Worm (Caenorhabditis elegans) whole organism, L4 larva: ENCODE measurements around the gene pges-2.

Experiments used
- D1046.2 ChIP-seq: fragments of 200-800 bp; sonication (Bioruptor generic); IDR thresholded peaks from 2 replicates; pipeline ENCODE4 v1.3.6; 2022; ENCODE audit warnings: missing genetic modification characterization, missing compliant biosample characterization
- F10B5.3 ChIP-seq: sonication (generic microtip); optimal IDR thresholded peaks from 2 replicates; lab custom pipeline; 2016; ENCODE audit warnings: mild to moderate bottlenecking, missing genetic modification characterization, missing compliant biosample characterization
- F37D6.2 ChIP-seq: sonication (generic microtip); optimal IDR thresholded peaks from 2 replicates; lab custom pipeline; 2016; ENCODE audit warnings: mild to moderate bottlenecking, missing genetic modification characterization, missing compliant biosample characterization
- F44E2.7 ChIP-seq: fragments of 200-800 bp; sonication (Bioruptor generic); IDR thresholded peaks from 2 replicates; pipeline ENCODE4 v2.1.2; 2022; ENCODE audit warnings: missing genetic modification characterization, missing compliant biosample characterization
- T20F7.1 ChIP-seq: fragments of 200-800 bp; sonication (Bioruptor generic); optimal IDR thresholded peaks from 2 replicates; lab custom pipeline; 2018; ENCODE audit warnings: mild to moderate bottlenecking, missing genetic modification characterization, missing compliant biosample characterization
- Y5F2A.4 ChIP-seq: fragments of 200-800 bp; sonication (Bioruptor generic); optimal IDR thresholded peaks from 2 replicates; lab custom pipeline; 2018; ENCODE audit warnings: mild to moderate bottlenecking, missing genetic modification characterization, missing compliant biosample characterization
- ZK546.5 ChIP-seq, 2 experiments: sonication (generic microtip); optimal IDR thresholded peaks; 2 replicates each; lab custom pipeline; 2017; ENCODE audit warnings: missing biosample characterization in 2 of 2, missing genetic modification characterization in 2 of 2
- attf-4 ChIP-seq: sonication (generic microtip); optimal IDR thresholded peaks from 3 replicates; lab custom pipeline; 2017; ENCODE audit warnings: missing biosample characterization, missing genetic modification characterization
- ceh-20 ChIP-seq: fragments of 200-800 bp; sonication (Bioruptor generic); IDR thresholded peaks from 2 replicates; pipeline ENCODE4 v1.3.6; 2022; ENCODE audit warnings: missing genetic modification reagents, missing genetic modification characterization, missing compliant biosample characterization
- ceh-32 ChIP-seq: sonication (generic microtip); optimal IDR thresholded peaks from 2 replicates; lab custom pipeline; 2016; ENCODE audit warnings: mild to moderate bottlenecking, missing genetic modification characterization, missing compliant biosample characterization; ENCODE audit not compliant: poor library complexity
- ceh-62 ChIP-seq: sonication (generic microtip); optimal IDR thresholded peaks from 2 replicates; lab custom pipeline; 2017; ENCODE audit warnings: missing biosample characterization, missing genetic modification characterization
- cey-2 ChIP-seq: sonication (generic microtip); optimal IDR thresholded peaks from 3 replicates; lab custom pipeline; 2017; ENCODE audit warnings: missing genetic modification characterization, mild to moderate bottlenecking, missing compliant biosample characterization, antibody characterized with exemption, borderline replicate concordance; ENCODE audit not compliant: insufficient read depth
- daf-12 ChIP-seq: fragments of 150-350 bp; optimal IDR thresholded peaks from 2 replicates; lab custom pipeline; 2014; ENCODE audit warnings: missing biosample characterization, missing genetic modification reagents, missing genetic modification characterization
- daf-8 ChIP-seq: fragments of 200-800 bp; sonication (Bioruptor generic); IDR thresholded peaks from 2 replicates; pipeline ENCODE4 v1.3.6; 2022; ENCODE audit warnings: missing genetic modification characterization, missing compliant biosample characterization
- dmd-8 ChIP-seq: fragments of 200-800 bp; sonication (Bioruptor generic); IDR thresholded peaks from 2 replicates; pipeline ENCODE4 v1.3.6; 2022; ENCODE audit warnings: missing genetic modification characterization, missing compliant biosample characterization
- dpl-1 ChIP-seq: fragments of 150-350 bp; optimal IDR thresholded peaks from 2 replicates; lab custom pipeline; 2014; ENCODE audit warnings: missing biosample characterization, missing genetic modification reagents, missing genetic modification characterization
- dve-1 ChIP-seq: sonication (generic microtip); optimal IDR thresholded peaks from 2 replicates; lab custom pipeline; 2017; ENCODE audit warnings: antibody characterized with exemption, mild to moderate bottlenecking, missing genetic modification characterization, missing compliant biosample characterization; ENCODE audit not compliant: insufficient read depth
- egl-27 ChIP-seq: sonication (generic microtip); optimal IDR thresholded peaks from 3 replicates; lab custom pipeline; 2017; ENCODE audit warnings: missing biosample characterization, missing genetic modification reagents, missing genetic modification characterization
- fkh-10 ChIP-seq: fragments of 150-350 bp; optimal IDR thresholded peaks from 2 replicates; lab custom pipeline; 2014; ENCODE audit warnings: missing biosample characterization, missing genetic modification reagents, missing genetic modification characterization
- hmg-1.1 ChIP-seq: fragments of 200-800 bp; sonication (Bioruptor generic); IDR thresholded peaks from 2 replicates; pipeline ENCODE4 v1.3.6; 2022; ENCODE audit warnings: missing genetic modification reagents, missing genetic modification characterization, missing compliant biosample characterization
- lin-15B ChIP-seq: fragments of 150-350 bp; sonication (generic microtip); optimal IDR thresholded peaks from 3 replicates; lab custom pipeline; 2014; ENCODE audit warnings: missing biosample characterization, missing genetic modification characterization
- lin-29 ChIP-seq: fragments of 200-800 bp; sonication (Bioruptor generic); IDR thresholded peaks from 2 replicates; pipeline ENCODE4 v1.3.6; 2022; ENCODE audit warnings: missing genetic modification reagents, missing genetic modification characterization, missing compliant biosample characterization
- lin-38 ChIP-seq: fragments of 200-800 bp; sonication (Bioruptor generic); IDR thresholded peaks from 2 replicates; pipeline ENCODE4 v1.3.6; 2022; ENCODE audit warnings: missing genetic modification reagents, missing genetic modification characterization, missing compliant biosample characterization
- lir-3 ChIP-seq: sonication (generic microtip); optimal IDR thresholded peaks from 2 replicates; lab custom pipeline; 2016; ENCODE audit warnings: mild to moderate bottlenecking, missing genetic modification characterization, missing compliant biosample characterization
- madf-5 ChIP-seq, 2 experiments: fragments of 200-800 bp; sonication (Bioruptor generic); IDR thresholded peaks; 2 replicates each; pipeline ENCODE4 v1.3.6; 2022; ENCODE audit warnings: missing compliant biosample characterization in 2 of 2, missing genetic modification characterization in 2 of 2
- madf-9 ChIP-seq: fragments of 200-800 bp; sonication (Bioruptor generic); conservative IDR thresholded peaks from 2 replicates; pipeline ENCODE4 v1.3.6; 2022; ENCODE audit warnings: missing genetic modification reagents, missing genetic modification characterization, missing compliant biosample characterization
- mdt-29 ChIP-seq: fragments of 200-800 bp; sonication (Bioruptor generic); IDR thresholded peaks from 2 replicates; pipeline ENCODE4 v1.3.6; 2022; ENCODE audit warnings: missing genetic modification reagents, missing genetic modification characterization, missing compliant biosample characterization
- mep-1 ChIP-seq: fragments of 150-350 bp; sonication (generic microtip); optimal IDR thresholded peaks from 3 replicates; lab custom pipeline; 2014; ENCODE audit warnings: missing biosample characterization, missing genetic modification characterization
- nhr-102 ChIP-seq: sonication (generic microtip); optimal IDR thresholded peaks from 2 replicates; lab custom pipeline; 2016; ENCODE audit warnings: mild to moderate bottlenecking, missing genetic modification characterization, moderate library complexity, missing compliant biosample characterization
- nhr-111 ChIP-seq: fragments of 200-800 bp; sonication (Bioruptor generic); optimal IDR thresholded peaks from 2 replicates; lab custom pipeline; 2018; ENCODE audit warnings: mild to moderate bottlenecking, missing genetic modification characterization, missing compliant biosample characterization
- nhr-25 ChIP-seq: sonication (generic microtip); optimal IDR thresholded peaks from 2 replicates; lab custom pipeline; 2017; ENCODE audit warnings: missing genetic modification characterization, mild to moderate bottlenecking, missing compliant biosample characterization, antibody characterized with exemption, moderate library complexity, borderline replicate concordance; ENCODE audit not compliant: insufficient read depth
- nhr-28 ChIP-seq: fragments of 150-350 bp; optimal IDR thresholded peaks from 2 replicates; lab custom pipeline; 2014; ENCODE audit warnings: missing biosample characterization, missing genetic modification characterization
- nhr-77 ChIP-seq: fragments of 150-350 bp; optimal IDR thresholded peaks from 2 replicates; lab custom pipeline; 2014; ENCODE audit warnings: missing biosample characterization, missing genetic modification characterization
- pha-4 ChIP-seq, 2 experiments: fragments of 150-350 bp in 1 of 2; fragments of 200-800 bp in 1 of 2; sonication (Bioruptor generic) in 1 of 2; IDR thresholded peaks in 1 of 2; optimal IDR thresholded peaks in 1 of 2; 2 replicates each; pipeline versions ENCODE4 v1.3.6 to Lab custom; 2014 to 2022; ENCODE audit warnings: missing genetic modification characterization in 2 of 2, missing genetic modification reagents in 2 of 2, missing biosample characterization in 1 of 2, missing compliant biosample characterization in 1 of 2
- rbr-2 ChIP-seq: sonication (generic microtip); optimal IDR thresholded peaks from 2 replicates; lab custom pipeline; 2016; ENCODE audit warnings: missing genotype, missing genetic modification characterization, missing compliant biosample characterization
- sdz-12 ChIP-seq: fragments of 200-800 bp; sonication (Bioruptor generic); optimal IDR thresholded peaks from 2 replicates; lab custom pipeline; 2018; ENCODE audit warnings: mild to moderate bottlenecking, missing genetic modification characterization, missing compliant biosample characterization
- snpc-4 ChIP-seq: fragments of 150-350 bp; optimal IDR thresholded peaks from 2 replicates; lab custom pipeline; 2014; ENCODE audit warnings: missing biosample characterization, missing genetic modification characterization
- tag-97 ChIP-seq: fragments of 200-800 bp; sonication (Bioruptor generic); IDR thresholded peaks from 2 replicates; pipeline ENCODE4 v1.3.6; 2022; ENCODE audit warnings: missing genetic modification characterization, missing compliant biosample characterization
- tra-1 ChIP-seq: fragments of 200-800 bp; sonication (Bioruptor generic); IDR thresholded peaks from 2 replicates; pipeline ENCODE4 v1.3.6; 2022; ENCODE audit warnings: missing genetic modification reagents, missing genetic modification characterization, missing compliant biosample characterization
- unc-130 ChIP-seq: sonication (generic microtip); optimal IDR thresholded peaks from 2 replicates; lab custom pipeline; 2016; ENCODE audit warnings: missing genetic modification reagents, missing genetic modification characterization, missing compliant biosample characterization
- unc-39 ChIP-seq: sonication (generic microtip); optimal IDR thresholded peaks from 2 replicates; lab custom pipeline; 2017; ENCODE audit warnings: missing biosample characterization, missing genetic modification characterization
- zfp-2 ChIP-seq: sonication (generic microtip); optimal IDR thresholded peaks from 2 replicates; lab custom pipeline; 2016; ENCODE audit warnings: mild to moderate bottlenecking, missing genetic modification characterization, missing compliant biosample characterization
- zip-2 ChIP-seq: fragments of 150-350 bp; optimal IDR thresholded peaks from 2 replicates; lab custom pipeline; 2014; ENCODE audit warnings: missing biosample characterization, missing genetic modification characterization

Gene pges-2

ce11 chrIV:10373772-10374288, 6.2 kb upstream of the pges-2 start, which contains the start of gene mpz-5 (continued):
- TF ChIP-seq Y5F2A.4 (GFP tag; lab: Kevin White, UChicago) = no peak
- TF ChIP-seq F37D6.2 = peak; percentile 30
- peak; percentile 61; the same call in 1 of the 2 replicates for TF ChIP-seq hmg-1.1 (GFP tag; lab: Robert Waterston, UW)
- no peak for TF ChIP-seq lir-3 (tag; lab: Kevin White, UChicago)
- no peak for TF ChIP-seq egl-27 (tag; lab: Kevin White, UChicago)
- peak; percentile 30 for TF ChIP-seq fkh-10
- no peak for TF ChIP-seq dmd-8
- TF ChIP-seq nhr-28 = peak; percentile 44
- no peak for TF ChIP-seq zfp-2 (tag; lab: Kevin White, UChicago)
- peak; percentile 16 for TF ChIP-seq nhr-25 (tag; lab: Kevin White, UChicago)
- no peak for TF ChIP-seq ceh-20
- peak; percentile 81 for TF ChIP-seq dve-1
- TF ChIP-seq mdt-29 (GFP tag; lab: Robert Waterston, UW) = no peak
- TF ChIP-seq ceh-62 (tag; lab: Kevin White, UChicago) = no peak
- no peak for TF ChIP-seq cey-2 (tag; lab: Kevin White, UChicago)
- TF ChIP-seq lin-15B = no peak
- TF ChIP-seq unc-130 = peak; percentile 21
- no peak for TF ChIP-seq F10B5.3 (tag; lab: Kevin White, UChicago)
- no peak for TF ChIP-seq attf-4 (tag; lab: Kevin White, UChicago)
- 0 out of 2 replicates have a peak, but pooled peaks have one; percentile 8 for TF ChIP-seq madf-9
- TF ChIP-seq nhr-102 (tag; lab: Kevin White, UChicago) = peak; percentile 41
- TF ChIP-seq daf-8 (GFP tag; lab: Robert Waterston, UW) = no peak
- TF ChIP-seq lin-29 = 0 out of 2 replicates have a peak, but pooled peaks have one; percentile 26
- TF ChIP-seq madf-5 (GFP tag; IDR thresholded peaks at IDR 0.05; lab: Robert Waterston, UW) = no peak

ce11 chrIV:10368326-10368725, 736 bp upstream of the pges-2 start, which contains the start of gene iars-1:
iars-1 (plus strand) TSS chrIV:10368601.
- TF ChIP-seq mep-1 (tag; lab: Kevin White, UChicago) = no peak
- TF ChIP-seq ceh-32 (tag; lab: Kevin White, UChicago) = no peak
- TF ChIP-seq nhr-111 (GFP tag; lab: Kevin White, UChicago) = no peak
- TF ChIP-seq D1046.2 (GFP tag; lab: Robert Waterston, UW) = no peak
- TF ChIP-seq dpl-1 (GFP tag; lab: Kevin White, UChicago) = no peak
- TF ChIP-seq tra-1 = no peak
- no peak for TF ChIP-seq tag-97
- no peak for TF ChIP-seq nhr-77 (tag; lab: Kevin White, UChicago)
- no peak for TF ChIP-seq pha-4 (GFP tag; IDR thresholded peaks at IDR 0.05; lab: Robert Waterston, UW)
- TF ChIP-seq pha-4 (tag; optimal IDR thresholded peaks at IDR 0.05; lab: Kevin White, UChicago) = no peak
- no peak for TF ChIP-seq sdz-12 (GFP tag; lab: Kevin White, UChicago)
- no peak for TF ChIP-seq lin-38
- no peak for TF ChIP-seq unc-39 (tag; lab: Kevin White, UChicago)
- no peak for TF ChIP-seq rbr-2 (tag; lab: Kevin White, UChicago)
- no peak for TF ChIP-seq F44E2.7 (GFP tag; lab: Robert Waterston, UW)
- no peak for TF ChIP-seq snpc-4
- TF ChIP-seq ZK546.5 (tag; optimal IDR thresholded peaks at IDR 0.05; lab: Kevin White, UChicago) = no peak
- TF ChIP-seq daf-12 (tag; lab: Kevin White, UChicago) = no peak
- no peak for TF ChIP-seq T20F7.1 (GFP tag; lab: Kevin White, UChicago)
- TF ChIP-seq zip-2 (tag; lab: Kevin White, UChicago) = no peak
- TF ChIP-seq, all 104 proteins: peak for 0
